Worm (Caenorhabditis elegans) whole organism, late embryonic: Measurements from ENCODE around the gene mlc-2.

Experiments used
- nhr-11 ChIP-seq: fragments of 150-350 bp; optimal IDR thresholded peaks from 2 replicates; lab custom pipeline; 2014; ENCODE audit warnings: missing biosample characterization, missing genetic modification characterization
- pha-2 ChIP-seq: sonication (generic microtip); optimal IDR thresholded peaks from 2 replicates; lab custom pipeline; 2017; ENCODE audit warnings: mild to moderate bottlenecking, missing genetic modification characterization, missing compliant biosample characterization
- pqm-1 ChIP-seq: sonication (generic microtip); optimal IDR thresholded peaks from 2 replicates; lab custom pipeline; 2016; ENCODE audit warnings: missing genetic modification characterization, missing compliant biosample characterization
- sox-4 ChIP-seq: sonication (generic microtip); optimal IDR thresholded peaks from 2 replicates; lab custom pipeline; 2017; ENCODE audit warnings: mild to moderate bottlenecking, missing genetic modification characterization, inconsistent platforms, missing compliant biosample characterization

DNA sequence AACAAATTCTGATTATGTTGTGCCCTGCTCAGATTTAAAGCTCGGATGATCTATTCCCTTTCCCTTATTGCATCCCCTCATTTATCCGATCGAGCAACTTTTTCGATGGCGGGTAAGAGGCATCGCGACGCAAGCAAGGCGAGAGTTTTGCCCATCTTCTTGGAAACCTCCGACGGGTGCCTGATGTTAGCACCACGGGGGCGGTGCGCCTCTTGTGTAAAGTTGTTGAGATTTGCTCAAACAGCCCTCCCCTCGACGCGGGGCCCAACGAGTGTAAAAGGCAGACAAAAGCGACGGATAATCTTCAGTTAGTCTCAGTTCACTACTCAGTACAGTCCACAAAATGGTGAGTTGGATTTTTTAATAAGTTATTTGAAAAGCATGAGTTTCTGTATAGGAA is 2.5 kb upstream of the mlc-2 start, which contains the start of gene mlc-1:
- TF ChIP-seq sox-4 (tag; lab: Kevin White, UChicago) (no peak), pqm-1 (tag; lab: Kevin White, UChicago) (no peak), pha-2 (tag; lab: Kevin White, UChicago) (no peak), nhr-11 (no peak)
